Worm (Caenorhabditis elegans) whole organism, L3 larva: ENCODE results near the gene clec-2.

ENCODE experiments used
- R02D3.7 ChIP-seq: fragments of 150-350 bp; optimal IDR thresholded peaks from 2 replicates; lab custom pipeline; 2014; ENCODE audit warnings: missing biosample characterization, missing genetic modification characterization
- ZK546.5 ChIP-seq: sonication (generic microtip); optimal IDR thresholded peaks from 2 replicates; lab custom pipeline; 2017; ENCODE audit warnings: missing biosample characterization, missing genetic modification characterization
- ceh-16 ChIP-seq: sonication (generic microtip); optimal IDR thresholded peaks from 2 replicates; lab custom pipeline; 2017; ENCODE audit warnings: missing biosample characterization, missing genetic modification characterization
- ceh-28 ChIP-seq: fragments of 150-350 bp; optimal IDR thresholded peaks from 2 replicates; lab custom pipeline; 2014; ENCODE audit warnings: missing biosample characterization, missing genetic modification reagents, missing genetic modification characterization
- ceh-9 ChIP-seq: sonication (generic microtip); optimal IDR thresholded peaks from 2 replicates; lab custom pipeline; 2018; ENCODE audit warnings: missing biosample characterization, missing genetic modification characterization
- daf-12 ChIP-seq: fragments of 150-350 bp; optimal IDR thresholded peaks from 2 replicates; lab custom pipeline; 2014; ENCODE audit warnings: missing biosample characterization, missing genetic modification reagents, missing genetic modification characterization
- egl-27 ChIP-seq: sonication (generic microtip); optimal IDR thresholded peaks from 4 replicates; lab custom pipeline; 2017; ENCODE audit warnings: missing biosample characterization, missing genetic modification reagents, missing genetic modification characterization
- egl-5 ChIP-seq: fragments of 150-350 bp; optimal IDR thresholded peaks from 2 replicates; lab custom pipeline; 2017; ENCODE audit warnings: missing biosample characterization, missing genetic modification reagents, missing genetic modification characterization, inconsistent platforms
- eor-1 ChIP-seq, 2 experiments: fragments of 150-350 bp; optimal IDR thresholded peaks; 2 replicates each; lab custom pipeline; 2014 to 2018; ENCODE audit warnings: missing biosample characterization in 2 of 2, missing genetic modification characterization in 2 of 2
- fkh-10 ChIP-seq: sonication (generic microtip); optimal IDR thresholded peaks from 2 replicates; lab custom pipeline; 2017; ENCODE audit warnings: missing biosample characterization, missing genetic modification reagents, missing genetic modification characterization
- fkh-2 ChIP-seq: fragments of 150-350 bp; optimal IDR thresholded peaks from 2 replicates; lab custom pipeline; 2014; ENCODE audit warnings: missing biosample characterization, missing genetic modification reagents, missing genetic modification characterization
- fos-1 ChIP-seq: fragments of 150-350 bp; optimal IDR thresholded peaks from 2 replicates; lab custom pipeline; 2014; ENCODE audit warnings: missing biosample characterization, missing genetic modification characterization
- hmg-11 ChIP-seq: sonication (generic microtip); optimal IDR thresholded peaks from 2 replicates; lab custom pipeline; 2016; ENCODE audit warnings: missing genetic modification characterization, missing compliant biosample characterization
- jun-1 ChIP-seq: fragments of 150-350 bp; optimal IDR thresholded peaks from 2 replicates; lab custom pipeline; 2014; ENCODE audit warnings: missing biosample characterization, missing genetic modification reagents, missing genetic modification characterization
- lin-15B ChIP-seq: fragments of 150-350 bp; optimal IDR thresholded peaks from 2 replicates; lab custom pipeline; 2014; ENCODE audit warnings: missing biosample characterization, missing genetic modification characterization
- lin-39 ChIP-seq: fragments of 150-350 bp; optimal IDR thresholded peaks from 2 replicates; lab custom pipeline; 2018; ENCODE audit warnings: missing biosample characterization, missing genetic modification reagents, missing genetic modification characterization
- mdl-1 ChIP-seq: fragments of 150-350 bp; optimal IDR thresholded peaks from 2 replicates; lab custom pipeline; 2014; ENCODE audit warnings: missing biosample characterization, missing genetic modification characterization
- mml-1 ChIP-seq: fragments of 150-350 bp; sonication (generic microtip); optimal IDR thresholded peaks from 3 replicates; lab custom pipeline; 2014; ENCODE audit warnings: missing biosample characterization, missing genetic modification characterization
- nfya-1 ChIP-seq: sonication (generic microtip); optimal IDR thresholded peaks from 2 replicates; lab custom pipeline; 2017; ENCODE audit warnings: missing genetic modification characterization, mild to moderate bottlenecking, missing compliant biosample characterization, antibody characterized with exemption, moderate library complexity; ENCODE audit not compliant: insufficient read depth
- nhr-11 ChIP-seq: fragments of 150-350 bp; optimal IDR thresholded peaks from 2 replicates; lab custom pipeline; 2014; ENCODE audit warnings: missing biosample characterization, missing genetic modification characterization
- nhr-12 ChIP-seq: fragments of 150-350 bp; optimal IDR thresholded peaks from 2 replicates; lab custom pipeline; 2014; ENCODE audit warnings: missing biosample characterization, missing genetic modification characterization
- nhr-23 ChIP-seq: fragments of 150-350 bp; optimal IDR thresholded peaks from 2 replicates; lab custom pipeline; 2014; ENCODE audit warnings: missing biosample characterization, missing genetic modification reagents, missing genetic modification characterization
- nhr-237 ChIP-seq: fragments of 150-350 bp; optimal IDR thresholded peaks from 2 replicates; lab custom pipeline; 2014; ENCODE audit warnings: missing biosample characterization, missing genetic modification characterization
- nhr-25 ChIP-seq: sonication (generic microtip); optimal IDR thresholded peaks from 2 replicates; lab custom pipeline; 2017; ENCODE audit warnings: missing biosample characterization, missing genetic modification characterization
- nhr-28 ChIP-seq: fragments of 150-350 bp; optimal IDR thresholded peaks from 2 replicates; lab custom pipeline; 2014; ENCODE audit warnings: missing biosample characterization, missing genetic modification characterization
- nhr-43 ChIP-seq: sonication (generic microtip); optimal IDR thresholded peaks from 2 replicates; lab custom pipeline; 2016; ENCODE audit warnings: mild to moderate bottlenecking, missing genetic modification characterization, missing compliant biosample characterization; ENCODE audit not compliant: poor library complexity, severe bottlenecking
- nhr-76 ChIP-seq: fragments of 150-350 bp; sonication (generic microtip); optimal IDR thresholded peaks from 5 replicates; lab custom pipeline; 2014; ENCODE audit warnings: missing biosample characterization, missing genetic modification characterization
- nhr-77 ChIP-seq: fragments of 150-350 bp; optimal IDR thresholded peaks from 2 replicates; lab custom pipeline; 2014; ENCODE audit warnings: missing biosample characterization, missing genetic modification characterization
- pha-4 ChIP-seq: fragments of 150-350 bp; optimal IDR thresholded peaks from 2 replicates; lab custom pipeline; 2014; ENCODE audit warnings: missing biosample characterization, missing genetic modification reagents, missing genetic modification characterization
- pqm-1 ChIP-seq: fragments of 150-350 bp; optimal IDR thresholded peaks from 2 replicates; lab custom pipeline; 2017; ENCODE audit warnings: missing biosample characterization, missing genetic modification characterization, inconsistent platforms
- sea-2 ChIP-seq: fragments of 150-350 bp; sonication (generic microtip); optimal IDR thresholded peaks from 4 replicates; lab custom pipeline; 2014; ENCODE audit warnings: missing biosample characterization, missing genetic modification reagents, missing genetic modification characterization
- tbx-2 ChIP-seq: sonication (generic microtip); optimal IDR thresholded peaks from 2 replicates; lab custom pipeline; 2016; ENCODE audit warnings: mild to moderate bottlenecking, missing genetic modification characterization, missing compliant biosample characterization
- zag-1 ChIP-seq: fragments of 150-350 bp; optimal IDR thresholded peaks from 2 replicates; lab custom pipeline; 2014; ENCODE audit warnings: missing biosample characterization, missing genetic modification characterization
- ztf-4 ChIP-seq: fragments of 150-350 bp; optimal IDR thresholded peaks from 2 replicates; lab custom pipeline; 2014; ENCODE audit warnings: missing biosample characterization, missing genetic modification characterization

The clec-2 gene

ce11 chrII:3023381-3023935, at the start of gene clec-2:
Gene clec-2, minus strand, starts transcription at chrII:3023431.
- TF ChIP-seq ceh-9 (tag; lab: Kevin White, UChicago) (no peak), mdl-1 (no peak), fos-1 (tag; lab: Kevin White, UChicago) (no peak), pha-4 (tag; lab: Kevin White, UChicago) (no peak), nhr-12 (tag; lab: Kevin White, UChicago) (no peak), ZK546.5 (tag; lab: Kevin White, UChicago) (no peak), eor-1 (tag; optimal IDR thresholded peaks at IDR 0.05; lab: Kevin White, UChicago) (no peak), nhr-23 (tag; lab: Kevin White, UChicago) (no peak), ztf-4 (tag; lab: Kevin White, UChicago) (no peak), ceh-16 (tag; lab: Kevin White, UChicago) (no peak), nhr-43 (tag; lab: Kevin White, UChicago) (no peak)

- no peak for TF ChIP-seq egl-27
- no peak for TF ChIP-seq lin-15B (tag; lab: Kevin White, UChicago)
- no peak for TF ChIP-seq R02D3.7
- no peak for TF ChIP-seq nhr-77 (tag; lab: Kevin White, UChicago)
- TF ChIP-seq ceh-28 (tag; lab: Kevin White, UChicago), result peak; percentile 34
- no peak for TF ChIP-seq mdl-1
Observed at ce11 chrII:3071012-3071749, 48.0 kb upstream of the clec-2 start, which contains the start of gene Y25C1A.7. Gene Y25C1A.7, minus strand, starts transcription at chrII:3071062.

ce11 chrII:3070182-3070581, 47.0 kb upstream of the clec-2 start:
- TF ChIP-seq daf-12 (tag; lab: Kevin White, UChicago) (no peak), mml-1 (tag; lab: Kevin White, UChicago) (no peak), fkh-10 (GFP tag; lab: Kevin White, UChicago) (no peak), lin-39 (no peak), ceh-28 (tag; lab: Kevin White, UChicago) (peak; percentile 97), pqm-1 (tag; lab: Kevin White, UChicago) (no peak)
- TF ChIP-seq, all 47 proteins: peak for 1

ce11 chrII:3068646-3069045, 45.4 kb upstream of the clec-2 start:
- no peak for TF ChIP-seq nhr-11
- TF ChIP-seq ceh-28 (tag; lab: Kevin White, UChicago), result peak; percentile 74

ce11 chrII:3067896-3068295, 44.7 kb upstream of the clec-2 start:
- no peak for TF ChIP-seq nhr-237 (tag; lab: Kevin White, UChicago)
- TF ChIP-seq egl-27, result no peak
- no peak for TF ChIP-seq ztf-4 (tag; lab: Kevin White, UChicago)
- TF ChIP-seq nfya-1 (tag; lab: Kevin White, UChicago), result no peak
- TF ChIP-seq nhr-11, result no peak
- TF ChIP-seq fkh-2, result no peak
- no peak for TF ChIP-seq sea-2 (GFP tag; lab: Kevin White, UChicago)
- no peak for TF ChIP-seq nhr-23 (tag; lab: Kevin White, UChicago)
- TF ChIP-seq nhr-76 (tag; lab: Kevin White, UChicago), result no peak
- TF ChIP-seq egl-5 (tag; lab: Kevin White, UChicago), result no peak
- no peak for TF ChIP-seq nhr-25
- no peak for TF ChIP-seq fkh-10 (GFP tag; lab: Kevin White, UChicago)
- TF ChIP-seq jun-1 (tag; lab: Kevin White, UChicago), result no peak
- no peak for TF ChIP-seq nhr-28 (tag; lab: Kevin White, UChicago)
- no peak for TF ChIP-seq daf-12 (tag; lab: Kevin White, UChicago)
- TF ChIP-seq zag-1 (tag; lab: Kevin White, UChicago), result no peak
- no peak for TF ChIP-seq tbx-2 (tag; lab: Kevin White, UChicago)
- no peak for TF ChIP-seq ceh-28 (tag; lab: Kevin White, UChicago)
- no peak for TF ChIP-seq ceh-16 (tag; lab: Kevin White, UChicago)
- TF ChIP-seq hmg-11 (tag; lab: Kevin White, UChicago), result no peak
